Worm (Caenorhabditis elegans) whole organism, young adult: ENCODE data around the gene D1022.2.

Experiments used
- B0019.2 ChIP-seq: fragments of 200-800 bp; sonication (Bioruptor generic); conservative IDR thresholded peaks from 2 replicates; pipeline ENCODE4 v1.3.6; 2022; ENCODE audit warnings: missing genetic modification reagents, missing genetic modification characterization, missing compliant biosample characterization
- C06A6.2 ChIP-seq: fragments of 200-800 bp; sonication (Bioruptor generic); conservative IDR thresholded peaks from 2 replicates; pipeline ENCODE4 v1.3.6; 2022; ENCODE audit warnings: missing genetic modification characterization, missing compliant biosample characterization
- F10E7.11 ChIP-seq: sonication (generic microtip); optimal IDR thresholded peaks from 2 replicates; lab custom pipeline; 2017; ENCODE audit warnings: mild to moderate bottlenecking, missing genetic modification characterization, moderate library complexity, missing compliant biosample characterization
- F37B4.10 ChIP-seq: fragments of 200-800 bp; sonication (Bioruptor generic); IDR thresholded peaks from 2 replicates; pipeline ENCODE4 v1.3.6; 2022; ENCODE audit warnings: missing genetic modification characterization, missing compliant biosample characterization
- K11D2.4 ChIP-seq: fragments of 200-800 bp; sonication (Bioruptor generic); IDR thresholded peaks from 2 replicates; pipeline ENCODE4 v1.3.6; 2022; ENCODE audit warnings: missing genetic modification reagents, missing genetic modification characterization, missing compliant biosample characterization
- Y67H2A.10 ChIP-seq: fragments of 200-800 bp; sonication (Bioruptor generic); conservative IDR thresholded peaks from 2 replicates; pipeline ENCODE4 v1.3.6; 2022; ENCODE audit warnings: missing genetic modification reagents, missing genetic modification characterization, missing compliant biosample characterization
- Y95B8A.8 ChIP-seq: fragments of 200-800 bp; sonication (Bioruptor generic); IDR thresholded peaks from 2 replicates; pipeline ENCODE4 v1.3.6; 2022; ENCODE audit warnings: missing genetic modification reagents, missing genetic modification characterization, missing compliant biosample characterization
- bed-1 ChIP-seq: fragments of 200-800 bp; sonication (Bioruptor generic); IDR thresholded peaks from 2 replicates; pipeline ENCODE4 v1.3.6; 2022; ENCODE audit warnings: missing genetic modification reagents, missing genetic modification characterization, missing compliant biosample characterization
- bed-2 ChIP-seq: fragments of 200-800 bp; sonication (Bioruptor generic); IDR thresholded peaks from 2 replicates; pipeline ENCODE4 v1.3.6; 2022; ENCODE audit warnings: missing genetic modification reagents, missing genetic modification characterization, missing compliant biosample characterization
- ceh-27 ChIP-seq: fragments of 200-800 bp; sonication (Bioruptor generic); optimal IDR thresholded peaks from 2 replicates; lab custom pipeline; 2018; ENCODE audit warnings: mild to moderate bottlenecking, missing genetic modification characterization, moderate library complexity, missing compliant biosample characterization
- ceh-58 ChIP-seq: fragments of 200-800 bp; sonication (Bioruptor generic); IDR thresholded peaks from 2 replicates; pipeline ENCODE4 v1.3.6; 2022; ENCODE audit warnings: missing genetic modification characterization, missing compliant biosample characterization
- ceh-91 ChIP-seq: fragments of 200-800 bp; sonication (Bioruptor generic); IDR thresholded peaks from 2 replicates; pipeline ENCODE4 v1.3.6; 2022; ENCODE audit warnings: missing genetic modification reagents, missing genetic modification characterization, missing compliant biosample characterization
- dox-1 ChIP-seq: fragments of 200-800 bp; sonication (Bioruptor generic); IDR thresholded peaks from 2 replicates; pipeline ENCODE4 v1.3.6; 2022; ENCODE audit warnings: missing genetic modification reagents, missing genetic modification characterization, missing compliant biosample characterization
- dpl-1 ChIP-seq: fragments of 150-350 bp; optimal IDR thresholded peaks from 2 replicates; lab custom pipeline; 2014; ENCODE audit warnings: missing biosample characterization, missing genetic modification reagents, missing genetic modification characterization
- efl-1 ChIP-seq: fragments of 150-350 bp; optimal IDR thresholded peaks from 2 replicates; lab custom pipeline; 2014; ENCODE audit warnings: missing biosample characterization, missing genetic modification reagents, missing genetic modification characterization
- egrh-3 ChIP-seq: fragments of 200-800 bp; sonication (Bioruptor generic); IDR thresholded peaks from 2 replicates; pipeline ENCODE4 v1.3.6; 2022; ENCODE audit warnings: missing genetic modification reagents, missing genetic modification characterization, missing compliant biosample characterization
- fkh-3 ChIP-seq: sonication (generic microtip); optimal IDR thresholded peaks from 2 replicates; lab custom pipeline; 2016; ENCODE audit warnings: mild to moderate bottlenecking, missing genetic modification characterization, missing compliant biosample characterization
- hmg-20 ChIP-seq: fragments of 200-800 bp; sonication (Bioruptor generic); IDR thresholded peaks from 2 replicates; pipeline ENCODE4 v1.3.6; 2022; ENCODE audit warnings: missing genetic modification reagents, missing genetic modification characterization, missing compliant biosample characterization
- hrde-1 ChIP-seq: sonication (generic microtip); optimal IDR thresholded peaks from 2 replicates; lab custom pipeline; 2016; ENCODE audit warnings: missing genetic modification characterization, mild to moderate bottlenecking, missing compliant biosample characterization, moderate library complexity, missing genotype, missing genetic modification reagents, borderline replicate concordance
- madf-10 ChIP-seq: sonication (generic microtip); optimal IDR thresholded peaks from 2 replicates; lab custom pipeline; 2016; ENCODE audit warnings: mild to moderate bottlenecking, missing genetic modification characterization, missing compliant biosample characterization
- mel-28 ChIP-seq: sonication (generic microtip); optimal IDR thresholded peaks from 2 replicates; lab custom pipeline; 2016; ENCODE audit warnings: borderline replicate concordance, mild to moderate bottlenecking, missing genetic modification characterization, missing compliant biosample characterization
- mxl-1 ChIP-seq: sonication (generic microtip); optimal IDR thresholded peaks from 2 replicates; lab custom pipeline; 2016; ENCODE audit warnings: missing genetic modification characterization, missing compliant biosample characterization
- nfyb-1 ChIP-seq: fragments of 200-800 bp; sonication (Bioruptor generic); IDR thresholded peaks from 2 replicates; pipeline ENCODE4 v1.3.6; 2022; ENCODE audit warnings: missing genetic modification reagents, missing genetic modification characterization, missing compliant biosample characterization
- nhr-90 ChIP-seq: sonication (generic microtip); optimal IDR thresholded peaks from 2 replicates; lab custom pipeline; 2016; ENCODE audit warnings: missing genotype, mild to moderate bottlenecking, missing genetic modification characterization, missing compliant biosample characterization
- repo-1 ChIP-seq: sonication (generic microtip); optimal IDR thresholded peaks from 2 replicates; lab custom pipeline; 2017; ENCODE audit warnings: mild to moderate bottlenecking, missing genetic modification characterization, missing compliant biosample characterization
- sdz-38 ChIP-seq: sonication (generic microtip); optimal IDR thresholded peaks from 2 replicates; lab custom pipeline; 2016; ENCODE audit warnings: missing genotype, missing genetic modification characterization, missing compliant biosample characterization
- snpc-1.3 ChIP-seq: sonication (generic microtip); optimal IDR thresholded peaks from 2 replicates; lab custom pipeline; 2017; ENCODE audit warnings: missing genetic modification characterization, mild to moderate bottlenecking, missing compliant biosample characterization, antibody characterized with exemption, moderate library complexity, missing genotype, missing genetic modification reagents; ENCODE audit not compliant: insufficient read depth
- snpc-4 ChIP-seq, 5 experiments: fragments of 150-350 bp in 1 of 5; sonication (generic microtip) in 4 of 5; optimal IDR thresholded peaks; 2 replicates each; lab custom pipeline; 2014 to 2018; ENCODE audit warnings: missing genetic modification characterization in 5 of 5, missing biosample characterization in 3 of 5, antibody characterized with exemption in 2 of 5, mild to moderate bottlenecking in 2 of 5, missing compliant biosample characterization in 2 of 5, missing genotype in 2 of 5, moderate library complexity in 2 of 5, missing genetic modification reagents in 1 of 5
- sptf-2 ChIP-seq: fragments of 200-800 bp; sonication (Bioruptor generic); optimal IDR thresholded peaks from 2 replicates; lab custom pipeline; 2018; ENCODE audit warnings: mild to moderate bottlenecking, missing genetic modification characterization, missing compliant biosample characterization
- tlf-1 ChIP-seq: fragments of 200-800 bp; sonication (Bioruptor generic); optimal IDR thresholded peaks from 2 replicates; lab custom pipeline; 2018; ENCODE audit warnings: mild to moderate bottlenecking, missing genetic modification characterization, missing compliant biosample characterization
- unc-62 ChIP-seq: fragments of 150-350 bp; optimal IDR thresholded peaks from 2 replicates; lab custom pipeline; 2014; ENCODE audit warnings: missing biosample characterization, missing genetic modification reagents, missing genetic modification characterization
- zim-3 ChIP-seq: sonication (generic microtip); optimal IDR thresholded peaks from 2 replicates; lab custom pipeline; 2017; ENCODE audit warnings: mild to moderate bottlenecking, missing genetic modification characterization, moderate library complexity, missing compliant biosample characterization
- ztf-22 ChIP-seq: fragments of 200-800 bp; sonication (Bioruptor generic); optimal IDR thresholded peaks from 2 replicates; lab custom pipeline; 2018; ENCODE audit warnings: mild to moderate bottlenecking, missing genetic modification characterization, moderate library complexity, missing compliant biosample characterization
- ztf-3 ChIP-seq: fragments of 200-800 bp; sonication (Bioruptor generic); optimal IDR thresholded peaks from 2 replicates; lab custom pipeline; 2018; ENCODE audit warnings: mild to moderate bottlenecking, missing genetic modification characterization, missing compliant biosample characterization

D1022.2 gene

ce11 chrII:7489605-7490004 is 30.3 kb downstream of the D1022.2 start, which contains the start of gene D1022.9:
Gene D1022.9, minus strand, starts transcription at chrII:7489705.
- TF ChIP-seq ceh-27 (GFP tag; lab: Kevin White, UChicago): no peak

- no peak for TF ChIP-seq efl-1 (GFP tag; lab: Kevin White, UChicago)
- TF ChIP-seq nhr-90 (tag; lab: Kevin White, UChicago): no peak
- TF ChIP-seq madf-10 (tag; lab: Kevin White, UChicago): no peak
- TF ChIP-seq F10E7.11 (tag; lab: Kevin White, UChicago): no peak
- TF ChIP-seq K11D2.4 (GFP tag; lab: Robert Waterston, UW): no peak
- no peak for TF ChIP-seq unc-62 (GFP tag; lab: Kevin White, UChicago)
- no peak for TF ChIP-seq ceh-91 (GFP tag; lab: Robert Waterston, UW)
- TF ChIP-seq F37B4.10 (GFP tag; lab: Robert Waterston, UW): no peak
- TF ChIP-seq, all 124 proteins: peak for 0
Measured at ce11 chrII:7493599-7493998, 34.3 kb downstream of the D1022.2 start, which contains the start of gene nas-23. Gene nas-23, minus strand, starts transcription at chrII:7493699.

- TF ChIP-seq hrde-1 (tag; lab: Kevin White, UChicago) (no peak), zim-3 (tag; lab: Kevin White, UChicago) (no peak), snpc-1.3 (no peak), dox-1 (GFP tag; lab: Robert Waterston, UW) (no peak), ceh-58 (GFP tag; lab: Robert Waterston, UW) (no peak)
Measured at ce11 chrII:7494155-7494554, 34.9 kb downstream of the D1022.2 start, which contains the start of gene R10H1.1. Gene R10H1.1, plus strand, starts transcription at chrII:7494455.

ce11 chrII:7496070-7496469 is 36.8 kb downstream of the D1022.2 start, which contains the start of gene spi-1:
Gene spi-1, plus strand, starts transcription at chrII:7496247.
- TF ChIP-seq B0019.2: no peak
- TF ChIP-seq egrh-3 (GFP tag; lab: Robert Waterston, UW): no peak
- no peak for TF ChIP-seq tlf-1 (GFP tag; lab: Kevin White, UChicago)
- TF ChIP-seq nhr-90 (tag; lab: Kevin White, UChicago): no peak
- no peak for TF ChIP-seq F37B4.10 (GFP tag; lab: Robert Waterston, UW)
- no peak for TF ChIP-seq fkh-3
- no peak for TF ChIP-seq ztf-3 (GFP tag; lab: Kevin White, UChicago)
- no peak for TF ChIP-seq Y95B8A.8 (GFP tag; lab: Robert Waterston, UW)
- no peak for TF ChIP-seq mxl-1 (tag; lab: Kevin White, UChicago)
- TF ChIP-seq mel-28: no peak
- TF ChIP-seq nfyb-1 (GFP tag; lab: Robert Waterston, UW): no peak

- no peak for TF ChIP-seq sdz-38 (tag; lab: Kevin White, UChicago)
- no peak for TF ChIP-seq dpl-1
- no peak for TF ChIP-seq Y67H2A.10 (GFP tag; lab: Robert Waterston, UW)
- no peak for TF ChIP-seq repo-1 (tag; lab: Kevin White, UChicago)
- no peak for TF ChIP-seq bed-1
- TF ChIP-seq ztf-22 (GFP tag; lab: Kevin White, UChicago): no peak
- TF ChIP-seq hmg-20 (GFP tag; lab: Robert Waterston, UW): no peak
- TF ChIP-seq F37B4.10 (GFP tag; lab: Robert Waterston, UW): no peak
- no peak for TF ChIP-seq sptf-2 (GFP tag; lab: Kevin White, UChicago)
- TF ChIP-seq snpc-4 (GFP tag; optimal IDR thresholded peaks at IDR 0.05; lab: Kevin White, UChicago): no peak
- TF ChIP-seq snpc-4 (tag; optimal IDR thresholded peaks at IDR 0.05; lab: Kevin White, UChicago): no peak
- TF ChIP-seq C06A6.2 (GFP tag; lab: Robert Waterston, UW): no peak
- TF ChIP-seq tlf-1 (GFP tag; lab: Kevin White, UChicago): no peak
- TF ChIP-seq bed-2 (GFP tag; lab: Robert Waterston, UW): no peak
- TF ChIP-seq, all 124 proteins: peak for 0
Measured at ce11 chrII:7499390-7499789, 40.1 kb downstream of the D1022.2 start, which contains the start of gene srab-14. Gene srab-14, minus strand, starts transcription at chrII:7499490.
